Worm (Caenorhabditis elegans) whole organism, late embryonic: Measurements from ENCODE around the gene nhr-125.

Experiments used
- ama-1 ChIP-seq: fragments of 150-350 bp; optimal IDR thresholded peaks from 2 replicates; lab custom pipeline; 2014
- ceh-14 ChIP-seq: sonication (generic microtip); optimal IDR thresholded peaks from 2 replicates; lab custom pipeline; 2016; ENCODE audit warnings: missing genotype, missing genetic modification characterization, missing compliant biosample characterization
- ceh-24 ChIP-seq: sonication (generic microtip); optimal IDR thresholded peaks from 2 replicates; lab custom pipeline; 2016; ENCODE audit warnings: mild to moderate bottlenecking, missing genetic modification characterization, missing compliant biosample characterization
- elt-2 ChIP-seq: sonication (generic microtip); optimal IDR thresholded peaks from 2 replicates; lab custom pipeline; 2016; ENCODE audit warnings: missing genetic modification reagents, missing genetic modification characterization, missing compliant biosample characterization
- fkh-10 ChIP-seq: fragments of 150-350 bp; optimal IDR thresholded peaks from 2 replicates; lab custom pipeline; 2014; ENCODE audit warnings: missing biosample characterization, missing genetic modification reagents, missing genetic modification characterization
- hlh-8 ChIP-seq: sonication (generic microtip); optimal IDR thresholded peaks from 2 replicates; lab custom pipeline; 2016; ENCODE audit warnings: missing genotype, missing genetic modification characterization, missing compliant biosample characterization
- nfya-1 ChIP-seq: sonication (generic microtip); optimal IDR thresholded peaks from 2 replicates; lab custom pipeline; 2017; ENCODE audit warnings: missing genetic modification characterization, mild to moderate bottlenecking, missing compliant biosample characterization, antibody characterized with exemption, moderate library complexity
- pqm-1 ChIP-seq: sonication (generic microtip); optimal IDR thresholded peaks from 2 replicates; lab custom pipeline; 2016; ENCODE audit warnings: missing genetic modification characterization, missing compliant biosample characterization
- zip-5 ChIP-seq: sonication (generic microtip); optimal IDR thresholded peaks from 2 replicates; lab custom pipeline; 2016; ENCODE audit warnings: missing genetic modification characterization, missing compliant biosample characterization
- ztf-16 ChIP-seq: sonication (generic microtip); optimal IDR thresholded peaks from 2 replicates; lab custom pipeline; 2017; ENCODE audit warnings: missing genetic modification characterization, missing compliant biosample characterization

ce11 chrV:4360018-4360417 is 34.7 kb upstream of the nhr-125 start:
- TF ChIP-seq pqm-1 (tag; lab: Kevin White, UChicago) (no peak), ceh-14 (no peak), hlh-8 (tag; lab: Kevin White, UChicago) (no peak), ceh-24 (tag; lab: Kevin White, UChicago) (no peak), nfya-1 (tag; lab: Kevin White, UChicago) (no peak), elt-2 (no peak), ama-1 (lab: Kevin White, UChicago) (no peak), ztf-16 (tag; lab: Kevin White, UChicago) (no peak), fkh-10 (GFP tag; lab: Kevin White, UChicago) (no peak), zip-5 (tag; lab: Kevin White, UChicago) (no peak)
